Fruit fly (Drosophila melanogaster) whole organism, pupa: ENCODE data around the gene MBD-R2.

Source experiments
- CG10348 ChIP-seq: fragments of 200-800 bp; sonication (Bioruptor generic); IDR thresholded peaks from 2 replicates; pipeline ENCODE4 v1.3.6; 2022; ENCODE audit warnings: missing biosample characterization, missing genetic modification characterization
- CG12605 ChIP-seq: fragments of 200-800 bp; sonication (Bioruptor generic); IDR thresholded peaks from 2 replicates; pipeline ENCODE4 v1.3.6; 2022; ENCODE audit warnings: missing biosample characterization, missing genetic modification characterization
- CG15710 ChIP-seq: fragments of 200-800 bp; sonication (Bioruptor generic); optimal IDR thresholded peaks from 2 replicates; lab custom pipeline; 2018; ENCODE audit warnings: missing biosample characterization, mild to moderate bottlenecking, missing genetic modification characterization, moderate library complexity
- Pif1B ChIP-seq: fragments of 200-800 bp; sonication (Bioruptor generic); optimal IDR thresholded peaks from 3 replicates; lab custom pipeline; 2016; ENCODE audit warnings: missing biosample characterization, missing genetic modification characterization
- rn ChIP-seq: fragments of 200-800 bp; sonication (Bioruptor generic); IDR thresholded peaks from 2 replicates; pipeline ENCODE4 v1.3.6; 2022; ENCODE audit warnings: missing biosample characterization, missing genetic modification characterization

DNA sequence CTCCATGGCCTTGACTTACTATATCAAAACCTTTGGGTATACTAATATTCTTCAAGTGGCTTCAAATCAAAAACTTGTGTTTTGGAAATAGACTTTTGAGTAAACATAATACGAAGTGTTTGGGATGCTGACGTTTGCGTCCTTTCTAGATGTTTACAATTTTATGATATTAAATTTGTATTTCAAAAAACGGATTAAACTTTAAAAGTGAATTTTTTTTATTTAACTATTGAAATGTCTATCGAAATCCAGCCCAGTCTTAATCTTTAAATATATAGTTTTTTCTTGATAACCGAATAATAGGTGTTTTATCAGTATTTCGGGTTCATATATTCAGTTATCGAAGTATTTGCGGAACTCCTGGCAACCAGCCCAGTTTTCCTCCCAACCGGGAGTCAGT, 8.5 kb upstream of the MBD-R2 start, which contains the start of gene Tim17a1:
- TF ChIP-seq CG12605 (GFP tag; lab: Robert Waterston, UW) (no peak), CG10348 (GFP tag; lab: Robert Waterston, UW) (no peak), CG15710 (tag; lab: Kevin White, UChicago) (no peak), rn (GFP tag; lab: Robert Waterston, UW) (no peak), Pif1B (GFP tag; lab: Kevin White, UChicago) (no peak)
